Worm (Caenorhabditis elegans) whole organism, L4/young adult: ENCODE measurements around the gene algn-3.

Experiments
- W03F9.2 ChIP-seq: fragments of 150-350 bp; optimal IDR thresholded peaks from 2 replicates; lab custom pipeline; 2014; ENCODE audit warnings: missing biosample characterization, missing genetic modification characterization
- dao-5 ChIP-seq: sonication (generic microtip); optimal IDR thresholded peaks from 2 replicates; lab custom pipeline; 2016; ENCODE audit warnings: missing genotype, missing genetic modification characterization, moderate library complexity, missing compliant biosample characterization
- him-1 ChIP-seq: sonication (generic microtip); optimal IDR thresholded peaks from 2 replicates; lab custom pipeline; 2016; ENCODE audit warnings: missing genotype, missing genetic modification reagents, missing genetic modification characterization, missing compliant biosample characterization

DNA sequence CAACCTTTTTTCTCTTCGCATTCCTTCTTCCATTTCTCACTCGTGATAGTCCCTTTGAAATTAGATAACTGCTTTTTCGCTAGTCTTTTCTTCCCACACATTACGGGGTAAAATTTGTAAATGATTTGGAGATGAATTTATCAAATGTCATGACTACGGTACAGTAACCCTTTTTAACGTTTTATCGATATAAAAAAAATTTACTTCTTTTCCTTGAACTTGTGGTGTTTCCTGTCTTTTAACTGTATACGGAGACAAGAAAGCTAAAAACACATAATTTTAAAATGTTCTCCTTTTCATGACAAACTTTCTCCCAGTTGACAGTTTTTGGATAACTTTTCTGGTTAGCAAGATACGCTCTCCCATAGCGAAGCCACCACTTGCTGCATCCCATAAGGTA is 17.4 kb upstream of the algn-3 start, which contains the start of gene W03H9.1:
- TF ChIP-seq W03F9.2 (tag; lab: Kevin White, UChicago), result no peak
- no peak for TF ChIP-seq dao-5 (tag; lab: Kevin White, UChicago)
- TF ChIP-seq him-1 (tag; lab: Kevin White, UChicago), result no peak
